Worm (Caenorhabditis elegans): ENCODE results near the gene M01F1.9.

M01F1.9 gene

ce11 chrIII:3480950-3481349, 17.9 kb downstream of the M01F1.9 start:
- TF ChIP-seq snpc-4 (tag; optimal IDR thresholded peaks at IDR 0.05) = no peak
- TF ChIP-seq nhr-237 (tag; optimal IDR thresholded peaks at IDR 0.05) = no peak
- TF ChIP-seq set-16 (GFP tag; IDR thresholded peaks at IDR 0.05) = no peak
- TF ChIP-seq T20F7.1 (GFP tag; optimal IDR thresholded peaks at IDR 0.05) = no peak
- TF ChIP-seq dmd-9 (GFP tag; IDR thresholded peaks at IDR 0.05) = no peak
- TF ChIP-seq lin-1 (GFP tag; IDR thresholded peaks at IDR 0.05) = no peak
- no peak for TF ChIP-seq dve-1 (tag; optimal IDR thresholded peaks at IDR 0.05; ENCODE audit: insufficient read depth)
- no peak for TF ChIP-seq skn-1 (tag; optimal IDR thresholded peaks at IDR 0.05)
- TF ChIP-seq ceh-62 (tag; optimal IDR thresholded peaks at IDR 0.05) = no peak

- TF ChIP-seq F44E2.7 (GFP tag; IDR thresholded peaks at IDR 0.05) (no peak), nhr-28 (tag; optimal IDR thresholded peaks at IDR 0.05) (peak; percentile 6), skn-1 (tag; optimal IDR thresholded peaks at IDR 0.05) (no peak), ceh-44 (GFP tag; IDR thresholded peaks at IDR 0.05) (no peak), aha-1 (tag) (peak; percentile 50), ceh-32 (tag; optimal IDR thresholded peaks at IDR 0.05; ENCODE audit: poor library complexity) (no peak)
Measured at ce11 chrIII:3480236-3480635, 18.6 kb downstream of the M01F1.9 start.

ce11 chrIII:3478795-3479398, 20.0 kb downstream of the M01F1.9 start:
- TF ChIP-seq F44E2.7 (GFP tag; IDR thresholded peaks at IDR 0.05) (no peak), lin-1 (GFP tag; IDR thresholded peaks at IDR 0.05) (no peak), nhr-48 (tag; optimal IDR thresholded peaks at IDR 0.05) (no peak), F26F4.8 (GFP tag; conservative IDR thresholded peaks at IDR 0.05) (no peak), Y5F2A.4 (GFP tag; optimal IDR thresholded peaks at IDR 0.05) (no peak), ces-1 (GFP tag; optimal IDR thresholded peaks at IDR 0.05) (no peak), nhr-42 (GFP tag; IDR thresholded peaks at IDR 0.05) (no peak), daf-12 (tag; optimal IDR thresholded peaks at IDR 0.05) (no peak), php-3 (GFP tag; IDR thresholded peaks at IDR 0.05) (no peak), lim-7 (GFP tag; IDR thresholded peaks at IDR 0.05) (no peak), F10B5.3 (tag; optimal IDR thresholded peaks at IDR 0.05) (no peak), nhr-111 (GFP tag; optimal IDR thresholded peaks at IDR 0.05) (no peak), ama-1 (optimal IDR thresholded peaks at IDR 0.05) (no peak), dmd-6 (GFP tag; IDR thresholded peaks at IDR 0.05) (no peak), T20F7.1 (GFP tag; optimal IDR thresholded peaks at IDR 0.05) (no peak), pqm-1 (tag; optimal IDR thresholded peaks at IDR 0.05) (no peak), daf-19 (GFP tag; conservative IDR thresholded peaks at IDR 0.05) (no peak), D1046.2 (GFP tag; IDR thresholded peaks at IDR 0.05) (no peak)

DNA sequence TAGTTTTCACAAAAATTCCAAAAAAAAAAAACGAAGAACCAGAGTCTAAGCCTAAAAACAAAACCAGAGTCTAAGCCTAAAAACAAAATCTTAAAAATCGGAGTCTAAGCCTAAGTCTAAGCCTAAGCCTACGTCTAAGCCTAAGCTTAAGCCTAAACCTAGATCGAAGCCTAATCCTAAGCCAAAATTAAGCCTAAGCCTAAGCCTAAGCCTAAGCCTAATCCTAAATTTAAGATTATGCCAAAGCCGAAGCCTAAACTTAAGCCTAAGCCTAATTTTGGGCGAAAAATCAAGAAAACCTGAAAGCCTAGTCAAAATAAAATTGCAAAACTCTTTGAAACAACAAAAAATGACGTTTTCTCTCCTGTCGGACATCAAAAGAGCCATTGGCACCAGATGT, 21.5 kb downstream of the M01F1.9 start:
- TF ChIP-seq dve-1 (tag; optimal IDR thresholded peaks at IDR 0.05; ENCODE audit: insufficient read depth) (no peak), Y75B8A.6 (GFP tag; IDR thresholded peaks at IDR 0.05) (no peak), mep-1 (tag; optimal IDR thresholded peaks at IDR 0.05) (no peak), unc-62 (GFP tag; optimal IDR thresholded peaks at IDR 0.05 in 1 of 2) (peak in 1 of 2 experiments; percentile 81), unc-62 (tag; optimal IDR thresholded peaks at IDR 0.05) (no peak)

ce11 chrIII:3476245-3476644, 22.6 kb downstream of the M01F1.9 start:
- peak; percentile 19 for TF ChIP-seq unc-130 (GFP tag; optimal IDR thresholded peaks at IDR 0.05)
- TF ChIP-seq hif-1 (tag; optimal IDR thresholded peaks at IDR 0.05) = peak in 1 of 2 experiments; percentile 81
- no peak for TF ChIP-seq ZK337.2 (GFP tag; IDR thresholded peaks at IDR 0.05)
- peak; percentile 42 for TF ChIP-seq mes-2 (tag; optimal IDR thresholded peaks at IDR 0.05; ENCODE audit: poor library complexity, severe bottlenecking)
- no peak for TF ChIP-seq nhr-42 (GFP tag; IDR thresholded peaks at IDR 0.05)

All from whole organism, L4 larva.